Fruit fly (Drosophila melanogaster) whole organism, embryonic: ENCODE data around the gene bi.

Experiments
- Atf-2 ChIP-seq: fragments of 200-800 bp; sonication (Bioruptor generic); optimal IDR thresholded peaks from 2 replicates; lab custom pipeline; 2016; ENCODE audit warnings: missing biosample characterization, missing genetic modification characterization
- B-H2 ChIP-seq: fragments of 200-800 bp; sonication (Bioruptor generic); optimal IDR thresholded peaks from 2 replicates; lab custom pipeline; 2018; ENCODE audit warnings: missing biosample characterization, mild to moderate bottlenecking, missing genetic modification characterization
- CG14710 ChIP-seq: fragments of 200-800 bp; sonication (Bioruptor generic); optimal IDR thresholded peaks from 3 replicates; lab custom pipeline; 2019; ENCODE audit warnings: missing biosample characterization, mild to moderate bottlenecking, missing genetic modification characterization, moderate library complexity
- CG14965 ChIP-seq: fragments of 200-800 bp; sonication (Bioruptor generic); optimal IDR thresholded peaks from 2 replicates; lab custom pipeline; 2016; ENCODE audit warnings: missing biosample characterization, missing genetic modification characterization, borderline replicate concordance
- CG15073 ChIP-seq: fragments of 200-800 bp; sonication (Bioruptor generic); optimal IDR thresholded peaks from 2 replicates; lab custom pipeline; 2016; ENCODE audit warnings: missing biosample characterization, missing genetic modification characterization
- CG15269 ChIP-seq: fragments of 200-800 bp; sonication (Bioruptor generic); optimal IDR thresholded peaks from 2 replicates; lab custom pipeline; 2018; ENCODE audit warnings: missing biosample characterization, mild to moderate bottlenecking, missing genetic modification characterization, moderate library complexity
- CG16779 ChIP-seq: fragments of 200-800 bp; sonication (Bioruptor generic); IDR thresholded peaks from 2 replicates; pipeline ENCODE4 v1.3.6; 2022; ENCODE audit warnings: missing biosample characterization, missing genetic modification characterization
- CG17612 ChIP-seq: fragments of 200-800 bp; sonication (Bioruptor generic); IDR thresholded peaks from 2 replicates; pipeline ENCODE4 v1.3.6; 2022; ENCODE audit warnings: missing biosample characterization, missing genetic modification characterization
- CG18476 ChIP-seq: fragments of 200-800 bp; sonication (Bioruptor generic); optimal IDR thresholded peaks from 2 replicates; lab custom pipeline; 2016; ENCODE audit warnings: missing biosample characterization, mild to moderate bottlenecking, missing genetic modification characterization
- CG2116 ChIP-seq: fragments of 200-800 bp; sonication (Bioruptor generic); optimal IDR thresholded peaks from 3 replicates; lab custom pipeline; 2018; ENCODE audit warnings: missing biosample characterization, mild to moderate bottlenecking, missing genetic modification characterization
- CG30403 ChIP-seq: fragments of 200-800 bp; sonication (Bioruptor generic); optimal IDR thresholded peaks from 3 replicates; lab custom pipeline; 2016; ENCODE audit warnings: missing biosample characterization, missing genetic modification characterization
- CG32532 ChIP-seq: fragments of 200-800 bp; sonication (Bioruptor generic); IDR thresholded peaks from 2 replicates; pipeline ENCODE4 v1.3.6; 2022; ENCODE audit warnings: missing biosample characterization, missing genetic modification characterization
- CG33213 ChIP-seq: fragments of 200-800 bp; sonication (Bioruptor generic); optimal IDR thresholded peaks from 3 replicates; lab custom pipeline; 2016; ENCODE audit warnings: missing biosample characterization, missing genetic modification characterization
- CG34422 ChIP-seq: fragments of 200-800 bp; sonication (Bioruptor generic); IDR thresholded peaks from 3 replicates; pipeline ENCODE4 v1.3.6; 2022; ENCODE audit warnings: missing biosample characterization, missing genetic modification characterization
- CG3726 ChIP-seq: fragments of 200-800 bp; sonication (Bioruptor generic); IDR thresholded peaks from 3 replicates; pipeline ENCODE4, ENCODE4 v1.3.6; 2022; ENCODE audit warnings: missing biosample characterization, missing genetic modification characterization
- CG3847 ChIP-seq: fragments of 200-800 bp; sonication (Bioruptor generic); IDR thresholded peaks from 2 replicates; pipeline ENCODE4 v1.3.6; 2022; ENCODE audit warnings: missing biosample characterization, missing genetic modification characterization
- CG4854 ChIP-seq: fragments of 200-800 bp; sonication (Bioruptor generic); optimal IDR thresholded peaks from 2 replicates; lab custom pipeline; 2016; ENCODE audit warnings: missing biosample characterization, missing genetic modification characterization, inconsistent platforms
- CG5180 ChIP-seq: fragments of 200-800 bp; sonication (Bioruptor generic); optimal IDR thresholded peaks from 3 replicates; lab custom pipeline; 2017; ENCODE audit warnings: missing biosample characterization, missing genetic modification characterization, mild to moderate bottlenecking, moderate library complexity, missing genetic modification reagents
- CG6813 ChIP-seq: fragments of 200-800 bp; sonication (Bioruptor generic); optimal IDR thresholded peaks from 2 replicates; lab custom pipeline; 2017; ENCODE audit warnings: missing biosample characterization, missing genetic modification characterization, mild to moderate bottlenecking, moderate library complexity, missing genetic modification reagents
- CG7928 ChIP-seq: fragments of 200-800 bp; sonication (Bioruptor generic); optimal IDR thresholded peaks from 2 replicates; lab custom pipeline; 2017; ENCODE audit warnings: missing biosample characterization, mild to moderate bottlenecking, missing genetic modification characterization
- CG8359 ChIP-seq: fragments of 200-800 bp; sonication (Bioruptor generic); optimal IDR thresholded peaks from 2 replicates; lab custom pipeline; 2017; ENCODE audit warnings: missing biosample characterization, mild to moderate bottlenecking, missing genetic modification characterization, borderline replicate concordance
- Dbx ChIP-seq: fragments of 200-800 bp; sonication (Bioruptor generic); IDR thresholded peaks from 3 replicates; pipeline ENCODE4 v1.3.6; 2022; ENCODE audit warnings: missing biosample characterization, missing genetic modification characterization
- Dip3 ChIP-seq: fragments of 200-800 bp; sonication (Bioruptor generic); optimal IDR thresholded peaks from 3 replicates; lab custom pipeline; 2016; ENCODE audit warnings: missing biosample characterization, missing genetic modification characterization
- E2f2 ChIP-seq: fragments of 200-800 bp; sonication (Bioruptor generic); IDR thresholded peaks from 2 replicates; pipeline ENCODE4 v1.3.6; 2022; ENCODE audit warnings: missing biosample characterization, missing genetic modification characterization
- Ets65A ChIP-seq: fragments of 200-800 bp; sonication (Bioruptor generic); peaks from one replicate; lab custom pipeline; 2016; ENCODE audit warnings: missing biosample characterization, missing genetic modification characterization
- HLH3B ChIP-seq: fragments of 200-800 bp; sonication (Bioruptor generic); IDR thresholded peaks from 2 replicates; pipeline ENCODE4 v1.3.6; 2022; ENCODE audit warnings: missing biosample characterization, missing genetic modification characterization
- Hey ChIP-seq: fragments of 200-800 bp; sonication (Bioruptor generic); optimal IDR thresholded peaks from 3 replicates; lab custom pipeline; 2018; ENCODE audit warnings: missing biosample characterization, mild to moderate bottlenecking, missing genetic modification characterization
- MBD-R2 ChIP-seq: fragments of 200-800 bp; sonication (Bioruptor generic); IDR thresholded peaks from 2 replicates; pipeline ENCODE4 v1.3.6; 2022; ENCODE audit warnings: missing biosample characterization, missing genetic modification characterization
- NC2β ChIP-seq: fragments of 200-800 bp; sonication (Bioruptor generic); optimal IDR thresholded peaks from 2 replicates; lab custom pipeline; 2016; ENCODE audit warnings: missing biosample characterization, missing genetic modification characterization
- Oli ChIP-seq: fragments of 200-800 bp; sonication (Bioruptor generic); optimal IDR thresholded peaks from 2 replicates; lab custom pipeline; 2018; ENCODE audit warnings: missing biosample characterization, mild to moderate bottlenecking, missing genetic modification characterization, moderate library complexity
- Opbp ChIP-seq: fragments of 200-800 bp; sonication (Bioruptor generic); IDR thresholded peaks from 3 replicates; pipeline ENCODE4 v1.3.6; 2022; ENCODE audit warnings: missing biosample characterization, missing genetic modification characterization; ENCODE audit not compliant: partially characterized antibody
- ab ChIP-seq: fragments of 200-800 bp; sonication (Bioruptor generic); optimal IDR thresholded peaks from 2 replicates; lab custom pipeline; 2016; ENCODE audit warnings: missing biosample characterization, missing genetic modification characterization
- amos ChIP-seq: fragments of 200-800 bp; sonication (Bioruptor generic); IDR thresholded peaks from 2 replicates; pipeline ENCODE4 v1.3.6; 2022; ENCODE audit warnings: missing biosample characterization, missing genetic modification characterization; ENCODE audit not compliant: partially characterized antibody
- bcd ChIP-seq: fragments of 200-800 bp; sonication (Bioruptor generic); optimal IDR thresholded peaks from 2 replicates; lab custom pipeline; 2017; ENCODE audit warnings: missing biosample characterization, mild to moderate bottlenecking, missing genetic modification characterization
- danr ChIP-seq: fragments of 200-800 bp; sonication (Bioruptor generic); IDR thresholded peaks from 2 replicates; pipeline ENCODE4 v1.3.6; 2022; ENCODE audit warnings: missing biosample characterization, missing genetic modification characterization
- dysf ChIP-seq: fragments of 200-800 bp; sonication (Bioruptor generic); IDR thresholded peaks from 3 replicates; pipeline ENCODE4 v1.3.6; 2022; ENCODE audit warnings: missing biosample characterization, missing genetic modification characterization
- fd3F ChIP-seq: fragments of 200-800 bp; sonication (Bioruptor generic); optimal IDR thresholded peaks from 2 replicates; lab custom pipeline; 2018; ENCODE audit warnings: missing biosample characterization, mild to moderate bottlenecking, missing genetic modification characterization, moderate library complexity
- fd96Cb ChIP-seq: fragments of 200-800 bp; sonication (Bioruptor generic); optimal IDR thresholded peaks from 2 replicates; lab custom pipeline; 2018; ENCODE audit warnings: missing biosample characterization, mild to moderate bottlenecking, missing genetic modification characterization, moderate library complexity
- gcm ChIP-seq: fragments of 200-800 bp; sonication (Bioruptor generic); optimal IDR thresholded peaks from 2 replicates; lab custom pipeline; 2019; ENCODE audit warnings: missing biosample characterization, mild to moderate bottlenecking, missing genetic modification characterization, moderate library complexity
- klu ChIP-seq: fragments of 200-800 bp; sonication (Bioruptor generic); IDR thresholded peaks from 2 replicates; pipeline ENCODE4 v1.3.6; 2022; ENCODE audit warnings: missing biosample characterization, missing genetic modification characterization
- lmd ChIP-seq: fragments of 200-800 bp; sonication (Bioruptor generic); IDR thresholded peaks from 2 replicates; pipeline ENCODE4 v1.3.6; 2022; ENCODE audit warnings: missing biosample characterization, missing genetic modification characterization
- maf-S ChIP-seq: fragments of 200-800 bp; sonication (Bioruptor generic); optimal IDR thresholded peaks from 2 replicates; lab custom pipeline; 2016; ENCODE audit warnings: missing biosample characterization, missing genetic modification characterization
- p53 ChIP-seq: fragments of 200-800 bp; sonication (Bioruptor generic); optimal IDR thresholded peaks from 2 replicates; lab custom pipeline; 2016; ENCODE audit warnings: missing biosample characterization, missing genetic modification characterization
- pb ChIP-seq: fragments of 200-800 bp; sonication (Bioruptor generic); optimal IDR thresholded peaks from 3 replicates; lab custom pipeline; 2016; ENCODE audit warnings: missing biosample characterization, missing genetic modification characterization
- sc ChIP-seq, 3 experiments: fragments of >200 bp in 2 of 3; fragments of 200-800 bp in 1 of 3; sonication (Bioruptor generic) in 1 of 3; optimal IDR thresholded peaks; 2 replicates in 2 of 3; 3 replicates in 1 of 3; lab custom pipeline; 2017; ENCODE audit warnings: mild to moderate bottlenecking in 1 of 3, missing biosample characterization in 1 of 3, missing genetic modification characterization in 1 of 3, missing genetic modification reagents in 1 of 3
- sd ChIP-seq: fragments of 200-800 bp; sonication (Bioruptor generic); optimal IDR thresholded peaks from 3 replicates; lab custom pipeline; 2018; ENCODE audit warnings: missing biosample characterization, mild to moderate bottlenecking, missing genetic modification characterization, moderate library complexity
- slbo ChIP-seq: fragments of 200-800 bp; sonication (Bioruptor generic); IDR thresholded peaks from 2 replicates; pipeline ENCODE4 v1.3.6; 2022; ENCODE audit warnings: missing biosample characterization, missing genetic modification characterization
- tgo ChIP-seq: fragments of 200-800 bp; sonication (Bioruptor generic); IDR thresholded peaks from 3 replicates; pipeline ENCODE4 v1.3.6; 2022; ENCODE audit warnings: missing biosample characterization, missing genetic modification characterization
- unc-4 ChIP-seq: fragments of 200-800 bp; sonication (Bioruptor generic); IDR thresholded peaks from 2 replicates; pipeline ENCODE4 v1.3.6; 2022; ENCODE audit warnings: missing biosample characterization, missing genetic modification characterization; ENCODE audit not compliant: partially characterized antibody
- zf30C ChIP-seq: fragments of 200-800 bp; sonication (Bioruptor generic); optimal IDR thresholded peaks from 3 replicates; lab custom pipeline; 2018; ENCODE audit warnings: missing biosample characterization, mild to moderate bottlenecking, missing genetic modification characterization

Gene bi

DNA sequence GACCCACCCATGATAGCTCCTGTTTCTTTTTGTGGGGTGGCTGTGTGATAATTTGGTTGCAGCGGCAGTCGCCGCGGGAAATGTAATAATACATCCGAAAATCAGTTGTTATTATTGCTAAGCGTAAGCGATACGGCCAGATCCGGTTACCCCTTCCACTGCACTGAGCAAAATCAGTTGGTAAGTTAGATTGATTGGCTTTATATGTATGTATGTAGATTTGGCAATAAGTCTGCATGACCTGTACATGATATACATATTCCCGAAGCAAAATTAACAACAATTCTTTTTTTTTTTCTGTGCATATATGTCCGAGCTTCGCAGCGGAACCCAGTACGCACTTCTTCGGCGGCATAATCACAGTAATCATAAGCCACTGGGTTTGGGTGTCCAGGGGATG is 85.6 kb downstream of the bi start (continued):
- TF ChIP-seq pb (GFP tag; lab: Kevin White, UChicago) (no peak), CG4854 (GFP tag; lab: Kevin White, UChicago) (no peak), CG3847 (no peak), CG14710 (tag; lab: Kevin White, UChicago) (peak; percentile 42), CG7928 (GFP tag; lab: Kevin White, UChicago) (no peak), CG2116 (GFP tag; lab: Kevin White, UChicago) (no peak), amos (GFP tag; lab: Robert Waterston, UW) (no peak), NC2β (GFP tag; lab: Kevin White, UChicago) (peak; percentile 19), zf30C (GFP tag; lab: Kevin White, UChicago) (no peak), MBD-R2 (GFP tag; lab: Robert Waterston, UW) (no peak), CG6813 (GFP tag; lab: Kevin White, UChicago) (no peak), CG33213 (GFP tag; lab: Kevin White, UChicago) (no peak), tgo (0 out of 3 replicates have a peak, but pooled peaks have one; percentile 29), gcm (GFP tag; lab: Kevin White, UChicago) (no peak), CG5180 (GFP tag; lab: Kevin White, UChicago) (no peak), fd3F (GFP tag; lab: Kevin White, UChicago) (no peak), CG8359 (no peak), klu (GFP tag; lab: Robert Waterston, UW) (no peak), HLH3B (GFP tag; lab: Robert Waterston, UW) (no peak), CG32532 (GFP tag; lab: Robert Waterston, UW) (peak; percentile 16; the same call in 1 of the 2 replicates), CG14965 (peak; percentile 7), maf-S (peak; percentile 15), dysf (GFP tag; lab: Robert Waterston, UW) (0 out of 3 replicates have a peak, but pooled peaks have one; percentile 4), B-H2 (GFP tag; lab: Kevin White, UChicago) (no peak), CG15269 (tag; lab: Kevin White, UChicago) (peak; percentile 8), ab (GFP tag; lab: Kevin White, UChicago) (no peak), Atf-2 (GFP tag; lab: Kevin White, UChicago) (no peak), lmd (GFP tag; lab: Robert Waterston, UW) (0 out of 2 replicates have a peak, but pooled peaks have one; percentile 27), CG3726 (GFP tag; lab: Robert Waterston, UW) (no peak), CG34422 (GFP tag; lab: Robert Waterston, UW) (peak; percentile 32; the same call in 1 of the 3 replicates), CG15073 (GFP tag; lab: Kevin White, UChicago) (no peak), CG30403 (GFP tag; lab: Kevin White, UChicago) (peak; percentile 26), sd (tag; lab: Kevin White, UChicago) (no peak), p53 (GFP tag; lab: Kevin White, UChicago) (no peak), CG18476 (GFP tag; lab: Kevin White, UChicago) (no peak), fd96Cb (tag; lab: Kevin White, UChicago) (peak; percentile 47), CG17612 (GFP tag; lab: Robert Waterston, UW) (no peak), slbo (GFP tag; lab: Robert Waterston, UW) (peak; percentile 34; the same call in 1 of the 2 replicates), E2f2 (GFP tag; lab: Robert Waterston, UW) (peak; percentile 15; the same call in 1 of the 2 replicates), unc-4 (GFP tag; lab: Robert Waterston, UW) (no peak), Hey (tag; lab: Kevin White, UChicago) (no peak), Oli (peak; percentile 41), CG16779 (GFP tag; lab: Robert Waterston, UW) (no peak), sc (optimal IDR thresholded peaks at IDR 0.05; lab: Kevin White, UChicago) (no peak), sc (GFP tag; optimal IDR thresholded peaks at IDR 0.05; lab: Kevin White, UChicago) (peak; percentile 25), Dip3 (GFP tag; lab: Kevin White, UChicago) (no peak), Dbx (no peak), Ets65A (GFP tag; lab: Kevin White, UChicago) (peak; percentile 78), Opbp (no peak), danr (GFP tag; lab: Robert Waterston, UW) (0 out of 2 replicates have a peak, but pooled peaks have one; percentile 15), bcd (GFP tag; lab: Kevin White, UChicago) (peak; percentile 26)
